Worm (Caenorhabditis elegans): ENCODE data around the gene F20G2.5.

Gene F20G2.5

DNA sequence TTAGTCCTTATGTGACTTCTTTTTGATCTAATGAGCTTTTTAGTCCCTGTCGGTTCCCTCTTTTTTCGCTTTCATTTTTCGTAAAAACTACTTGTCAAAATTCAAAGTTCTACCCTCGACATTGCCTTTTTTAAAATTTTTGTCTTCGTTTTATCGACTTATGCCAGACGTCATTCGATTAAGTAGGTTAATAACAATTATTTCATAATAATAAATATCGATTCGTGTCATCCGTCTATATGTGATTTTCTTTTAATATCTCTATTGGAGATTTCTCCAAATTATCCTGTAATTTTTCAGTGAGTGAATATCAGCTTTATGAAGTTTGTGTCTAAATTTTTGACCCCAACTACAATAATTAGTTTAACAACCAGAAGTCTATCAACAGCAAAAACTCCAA, 51.4 kb downstream of the F20G2.5 start, which contains the start of gene hpo-31:
TSS of gene hpo-31 (plus strand) at position 301 of the 400 bp plus-strand sequence.
- TF ChIP-seq elt-1 (tag; optimal IDR thresholded peaks at IDR 0.05) (no peak), lin-15B (tag; optimal IDR thresholded peaks at IDR 0.05) (no peak), nfya-1 (tag; optimal IDR thresholded peaks at IDR 0.05; ENCODE audit: insufficient read depth) (no peak), ztf-11 (tag; optimal IDR thresholded peaks at IDR 0.05) (no peak), fkh-10 (GFP tag; optimal IDR thresholded peaks at IDR 0.05) (no peak), ztf-4 (tag; optimal IDR thresholded peaks at IDR 0.05) (no peak), elt-2 (tag; optimal IDR thresholded peaks at IDR 0.05) (no peak), nhr-67 (tag; optimal IDR thresholded peaks at IDR 0.05) (no peak), mml-1 (tag; optimal IDR thresholded peaks at IDR 0.05) (no peak), nhr-43 (tag; optimal IDR thresholded peaks at IDR 0.05; ENCODE audit: poor library complexity, severe bottlenecking) (no peak), sea-2 (GFP tag; optimal IDR thresholded peaks at IDR 0.05) (no peak), fkh-2 (tag; optimal IDR thresholded peaks at IDR 0.05) (no peak), lin-39 (tag; optimal IDR thresholded peaks at IDR 0.05) (no peak), unc-62 (GFP tag; optimal IDR thresholded peaks at IDR 0.05) (no peak), mdl-1 (tag; optimal IDR thresholded peaks at IDR 0.05) (no peak)

All from whole organism, L3 larva.